Fruit fly (Drosophila melanogaster) whole organism, embryonic: ENCODE measurements around the gene alien.

Source experiments
- CG10274 ChIP-seq: fragments of 200-800 bp; sonication (Bioruptor generic); optimal IDR thresholded peaks from 3 replicates; lab custom pipeline; 2017; ENCODE audit warnings: missing biosample characterization, mild to moderate bottlenecking, missing genetic modification characterization
- CG10321 ChIP-seq: fragments of 200-800 bp; sonication (Bioruptor generic); IDR thresholded peaks from 2 replicates; pipeline ENCODE4 v1.3.6; 2022; ENCODE audit warnings: missing biosample characterization, missing genetic modification characterization
- CG10565 ChIP-seq: fragments of 200-800 bp; sonication (Bioruptor generic); optimal IDR thresholded peaks from 3 replicates; lab custom pipeline; 2016; ENCODE audit warnings: missing biosample characterization, mild to moderate bottlenecking, missing genetic modification characterization
- CG10979 ChIP-seq: fragments of 200-800 bp; sonication (Bioruptor generic); optimal IDR thresholded peaks from 2 replicates; lab custom pipeline; 2018; ENCODE audit warnings: missing biosample characterization, mild to moderate bottlenecking, missing genetic modification characterization, moderate library complexity
- CG11456 ChIP-seq: fragments of 200-800 bp; sonication (Bioruptor generic); IDR thresholded peaks from 3 replicates; pipeline ENCODE4 v1.3.6; 2022; ENCODE audit warnings: missing biosample characterization, missing genetic modification characterization
- CG14050 ChIP-seq: fragments of 200-800 bp; sonication (Bioruptor generic); IDR thresholded peaks from 3 replicates; pipeline ENCODE4 v1.3.6; 2022; ENCODE audit warnings: missing biosample characterization, missing genetic modification characterization
- CG1529 ChIP-seq: fragments of 200-800 bp; sonication (Bioruptor generic); optimal IDR thresholded peaks from 3 replicates; lab custom pipeline; 2018; ENCODE audit warnings: missing biosample characterization, missing genetic modification characterization
- CG16813 ChIP-seq: fragments of 200-800 bp; sonication (Bioruptor generic); IDR thresholded peaks from 3 replicates; pipeline ENCODE4 v1.3.6; 2022; ENCODE audit warnings: missing biosample characterization, missing genetic modification characterization; ENCODE audit not compliant: partially characterized antibody
- CG16815 ChIP-seq: fragments of 200-800 bp; sonication (Bioruptor generic); optimal IDR thresholded peaks from 3 replicates; lab custom pipeline; 2017; ENCODE audit warnings: missing biosample characterization, mild to moderate bottlenecking, missing genetic modification characterization
- CG18619 ChIP-seq: fragments of 200-800 bp; sonication (Bioruptor generic); optimal IDR thresholded peaks from 3 replicates; lab custom pipeline; 2017; ENCODE audit warnings: missing biosample characterization, mild to moderate bottlenecking, missing genetic modification characterization
- CG2678 ChIP-seq: fragments of 200-800 bp; sonication (Bioruptor generic); optimal IDR thresholded peaks from 3 replicates; lab custom pipeline; 2019; ENCODE audit warnings: missing biosample characterization, mild to moderate bottlenecking, missing genetic modification characterization, moderate library complexity
- CG3163 ChIP-seq: fragments of 200-800 bp; sonication (Bioruptor generic); optimal IDR thresholded peaks from 3 replicates; lab custom pipeline; 2016; ENCODE audit warnings: missing biosample characterization, missing genetic modification characterization
- CG32767 ChIP-seq: fragments of 200-800 bp; sonication (Bioruptor generic); IDR thresholded peaks from 2 replicates; pipeline ENCODE4 v1.3.6; 2022; ENCODE audit warnings: missing biosample characterization, missing genetic modification characterization
- CG3838 ChIP-seq: fragments of 200-800 bp; sonication (Bioruptor generic); optimal IDR thresholded peaks from 3 replicates; lab custom pipeline; 2016; ENCODE audit warnings: missing biosample characterization, missing genetic modification characterization
- CG6854 ChIP-seq: fragments of 200-800 bp; sonication (Bioruptor generic); optimal IDR thresholded peaks from 3 replicates; lab custom pipeline; 2017; ENCODE audit warnings: missing biosample characterization, mild to moderate bottlenecking, missing genetic modification characterization
- CG7987 ChIP-seq: fragments of 200-800 bp; sonication (Bioruptor generic); optimal IDR thresholded peaks from 2 replicates; lab custom pipeline; 2018; ENCODE audit warnings: missing biosample characterization, mild to moderate bottlenecking, missing genetic modification characterization, moderate library complexity
- CG8359 ChIP-seq: fragments of 200-800 bp; sonication (Bioruptor generic); optimal IDR thresholded peaks from 2 replicates; lab custom pipeline; 2017; ENCODE audit warnings: missing biosample characterization, mild to moderate bottlenecking, missing genetic modification characterization, borderline replicate concordance
- CG8765 ChIP-seq: fragments of 200-800 bp; sonication (Bioruptor generic); IDR thresholded peaks from 2 replicates; pipeline ENCODE4 v1.3.6; 2022; ENCODE audit warnings: missing biosample characterization, missing genetic modification characterization
- CG9609 ChIP-seq: fragments of 200-800 bp; sonication (Bioruptor generic); optimal IDR thresholded peaks from 3 replicates; lab custom pipeline; 2016; ENCODE audit warnings: missing biosample characterization, missing genetic modification characterization
- Dfd ChIP-seq, 2 experiments: fragments of >200 bp; optimal IDR thresholded peaks; 2 replicates each; lab custom pipeline; 2017; ENCODE audit warnings: missing biosample characterization in 2 of 2, missing genetic modification characterization in 2 of 2
- Dip2 ChIP-seq: fragments of 200-800 bp; sonication (Bioruptor generic); IDR thresholded peaks from 2 replicates; pipeline ENCODE4 v1.3.6; 2022; ENCODE audit warnings: missing biosample characterization, missing genetic modification characterization
- Dll ChIP-seq: fragments of 200-800 bp; sonication (Bioruptor generic); IDR thresholded peaks from 4 replicates; pipeline ENCODE4 v1.3.6; 2022; ENCODE audit warnings: missing biosample characterization, missing genetic modification characterization; ENCODE audit not compliant: partially characterized antibody
- E2f1 ChIP-seq: fragments of 200-800 bp; sonication (Bioruptor generic); IDR thresholded peaks from 2 replicates; pipeline ENCODE4 v1.3.6; 2022; ENCODE audit warnings: missing biosample characterization, missing genetic modification characterization
- Neu2 ChIP-seq: fragments of 200-800 bp; sonication (Bioruptor generic); optimal IDR thresholded peaks from 3 replicates; lab custom pipeline; 2016; ENCODE audit warnings: missing biosample characterization, missing genetic modification characterization, borderline replicate concordance
- Oli ChIP-seq: fragments of 200-800 bp; sonication (Bioruptor generic); optimal IDR thresholded peaks from 2 replicates; lab custom pipeline; 2018; ENCODE audit warnings: missing biosample characterization, mild to moderate bottlenecking, missing genetic modification characterization, moderate library complexity
- Sox100B ChIP-seq: fragments of 200-800 bp; sonication (Bioruptor generic); optimal IDR thresholded peaks from 3 replicates; lab custom pipeline; 2018; ENCODE audit warnings: missing biosample characterization, mild to moderate bottlenecking, missing genetic modification characterization
- Sry-β ChIP-seq: fragments of 200-800 bp; sonication (Bioruptor generic); optimal IDR thresholded peaks from 2 replicates; lab custom pipeline; 2018; ENCODE audit warnings: missing biosample characterization, mild to moderate bottlenecking, missing genetic modification characterization, moderate library complexity
- ac ChIP-seq: fragments of 200-800 bp; sonication (Bioruptor generic); optimal IDR thresholded peaks from 3 replicates; lab custom pipeline; 2017; ENCODE audit warnings: missing biosample characterization, mild to moderate bottlenecking, missing genetic modification characterization
- ash1 ChIP-seq: fragments of 200-800 bp; sonication (Bioruptor generic); optimal IDR thresholded peaks from 2 replicates; lab custom pipeline; 2018; ENCODE audit warnings: missing biosample characterization, mild to moderate bottlenecking, missing genetic modification characterization
- az2 ChIP-seq: fragments of 200-800 bp; sonication (Bioruptor generic); optimal IDR thresholded peaks from 3 replicates; lab custom pipeline; 2016; ENCODE audit warnings: missing biosample characterization, missing genetic modification characterization
- corto ChIP-seq: fragments of 200-800 bp; sonication (Bioruptor generic); optimal IDR thresholded peaks from 2 replicates; lab custom pipeline; 2016; ENCODE audit warnings: missing biosample characterization, mild to moderate bottlenecking, missing genetic modification characterization, moderate library complexity
- crol ChIP-seq: fragments of 200-800 bp; sonication (Bioruptor generic); IDR thresholded peaks from 2 replicates; pipeline ENCODE4 v1.3.6; 2022; ENCODE audit warnings: missing biosample characterization, missing genetic modification characterization
- crp ChIP-seq, 2 experiments: fragments of 200-800 bp; sonication (Bioruptor generic); optimal IDR thresholded peaks; 2 replicates in 1 of 2; 3 replicates in 1 of 2; lab custom pipeline; 2017; ENCODE audit warnings: missing biosample characterization in 2 of 2, missing genetic modification characterization in 2 of 2, mild to moderate bottlenecking in 1 of 2, moderate library complexity in 1 of 2
- dmrt11E ChIP-seq: fragments of 200-800 bp; sonication (Bioruptor generic); optimal IDR thresholded peaks from 3 replicates; lab custom pipeline; 2018; ENCODE audit warnings: missing biosample characterization, mild to moderate bottlenecking, missing genetic modification characterization, moderate library complexity
- fd102C ChIP-seq: fragments of 200-800 bp; sonication (Bioruptor generic); optimal IDR thresholded peaks from 2 replicates; lab custom pipeline; 2018; ENCODE audit warnings: missing biosample characterization, mild to moderate bottlenecking, missing genetic modification characterization, moderate library complexity
- gem ChIP-seq: fragments of 200-800 bp; sonication (Bioruptor generic); optimal IDR thresholded peaks from 2 replicates; lab custom pipeline; 2019; ENCODE audit warnings: missing biosample characterization, mild to moderate bottlenecking, missing genetic modification characterization, moderate library complexity
- hth ChIP-seq: fragments of >200 bp; optimal IDR thresholded peaks from 2 replicates; lab custom pipeline; 2017; ENCODE audit warnings: inconsistent platforms
- insv ChIP-seq, 2 experiments: fragments of 200-800 bp; sonication (Bioruptor generic); optimal IDR thresholded peaks; 3 replicates each; lab custom pipeline; 2016 to 2018; ENCODE audit warnings: missing biosample characterization in 2 of 2, missing genetic modification characterization in 2 of 2
- inv ChIP-seq: fragments of 200-800 bp; sonication (Bioruptor generic); IDR thresholded peaks from 2 replicates; pipeline ENCODE4 v1.3.6; 2022; ENCODE audit warnings: missing biosample characterization, missing genetic modification characterization; ENCODE audit not compliant: partially characterized antibody
- lmd ChIP-seq: fragments of 200-800 bp; sonication (Bioruptor generic); IDR thresholded peaks from 2 replicates; pipeline ENCODE4 v1.3.6; 2022; ENCODE audit warnings: missing biosample characterization, missing genetic modification characterization
- mam ChIP-seq: fragments of 200-800 bp; sonication (Bioruptor generic); optimal IDR thresholded peaks from 3 replicates; lab custom pipeline; 2016; ENCODE audit warnings: missing biosample characterization, missing genetic modification characterization
- mirr ChIP-seq: fragments of 200-800 bp; sonication (Bioruptor generic); optimal IDR thresholded peaks from 3 replicates; lab custom pipeline; 2018; ENCODE audit warnings: missing biosample characterization, mild to moderate bottlenecking, missing genetic modification characterization
- nau ChIP-seq: fragments of 200-800 bp; sonication (Bioruptor generic); optimal IDR thresholded peaks from 3 replicates; lab custom pipeline; 2017; ENCODE audit warnings: missing biosample characterization, mild to moderate bottlenecking, missing genetic modification characterization, missing genetic modification reagents
- nerfin-1 ChIP-seq: fragments of 200-800 bp; sonication (Bioruptor generic); optimal IDR thresholded peaks from 3 replicates; lab custom pipeline; 2019; ENCODE audit warnings: missing biosample characterization, mild to moderate bottlenecking, missing genetic modification characterization, moderate library complexity
- ranshi ChIP-seq: fragments of 200-800 bp; sonication (Bioruptor generic); IDR thresholded peaks from 2 replicates; pipeline ENCODE4 v1.3.6; 2022; ENCODE audit warnings: missing biosample characterization, missing genetic modification characterization
- row ChIP-seq: fragments of 200-800 bp; sonication (Bioruptor generic); IDR thresholded peaks from 3 replicates; pipeline ENCODE4 v1.3.6; 2022; ENCODE audit warnings: missing biosample characterization, missing genetic modification characterization
- salm ChIP-seq: fragments of 200-800 bp; sonication (Bioruptor generic); optimal IDR thresholded peaks from 2 replicates; lab custom pipeline; 2018; ENCODE audit warnings: missing biosample characterization, mild to moderate bottlenecking, missing genetic modification characterization
- tgo ChIP-seq: fragments of 200-800 bp; sonication (Bioruptor generic); IDR thresholded peaks from 3 replicates; pipeline ENCODE4 v1.3.6; 2022; ENCODE audit warnings: missing biosample characterization, missing genetic modification characterization
- unpg ChIP-seq: fragments of 200-800 bp; sonication (Bioruptor generic); optimal IDR thresholded peaks from 3 replicates; lab custom pipeline; 2018; ENCODE audit warnings: missing biosample characterization, mild to moderate bottlenecking, missing genetic modification characterization, moderate library complexity
- zfh2 ChIP-seq: fragments of 200-800 bp; sonication (Bioruptor generic); optimal IDR thresholded peaks from 2 replicates; lab custom pipeline; 2016; ENCODE audit warnings: missing biosample characterization, missing genetic modification characterization

Gene alien

DNA sequence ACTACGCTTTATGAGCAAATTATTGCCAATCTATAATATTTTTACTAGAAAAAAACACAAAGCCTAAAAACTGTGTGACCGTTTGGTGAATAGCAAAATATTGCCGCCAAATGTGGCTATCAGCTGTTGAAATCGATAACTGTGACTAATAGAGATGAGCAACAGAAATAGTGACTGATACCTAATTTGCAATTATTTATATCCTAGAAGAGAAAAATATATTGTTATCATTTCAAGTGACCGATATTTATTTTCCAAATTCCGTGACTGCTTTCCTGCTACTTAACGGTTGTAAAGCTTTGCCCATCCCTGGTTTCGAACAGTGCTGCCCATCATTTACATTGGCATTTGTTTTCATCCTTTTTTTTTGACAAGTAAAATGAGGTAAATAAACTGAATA is at the start of gene alien, which contains the start of gene CG18661 (continued):
- TF ChIP-seq CG16815 (GFP tag; lab: Kevin White, UChicago): peak; percentile 90
- peak; percentile 98 for TF ChIP-seq mam (GFP tag; lab: Kevin White, UChicago)
- peak; percentile 70 for TF ChIP-seq unpg (GFP tag; lab: Kevin White, UChicago)
- TF ChIP-seq CG10565 (GFP tag; lab: Kevin White, UChicago): no peak
- peak; percentile 70 for TF ChIP-seq Sry-β (GFP tag; lab: Kevin White, UChicago)
- peak; percentile 23 for TF ChIP-seq mirr (GFP tag; lab: Kevin White, UChicago)
- peak; percentile 83 to 95 for TF ChIP-seq crp (GFP tag; optimal IDR thresholded peaks at IDR 0.05; lab: Kevin White, UChicago)
- TF ChIP-seq CG8765 (GFP tag; lab: Robert Waterston, UW): peak; percentile 88
- TF ChIP-seq CG11456 (GFP tag; lab: Robert Waterston, UW): peak; percentile 94
- peak; percentile 48 for TF ChIP-seq fd102C (GFP tag; lab: Kevin White, UChicago)
- TF ChIP-seq zfh2 (GFP tag; lab: Kevin White, UChicago): peak; percentile 94
- TF ChIP-seq CG32767: peak; percentile 82
- peak; percentile 43; the same call in 1 of the 2 replicates for TF ChIP-seq inv (GFP tag; lab: Robert Waterston, UW)
- TF ChIP-seq hth: no peak
- peak; percentile 77 for TF ChIP-seq CG9609
- TF ChIP-seq CG3838 (GFP tag; lab: Kevin White, UChicago): peak; percentile 74
- TF ChIP-seq corto: no peak
- peak; percentile 21 for TF ChIP-seq salm
- peak; percentile 91 for TF ChIP-seq CG14050 (GFP tag; lab: Robert Waterston, UW)
- peak; percentile 72 for TF ChIP-seq CG16813
- peak; percentile 54 for TF ChIP-seq CG7987 (GFP tag; lab: Kevin White, UChicago)
- TF ChIP-seq tgo (GFP tag; lab: Robert Waterston, UW): peak; percentile 87
- TF ChIP-seq Dip2 (GFP tag; lab: Robert Waterston, UW): no peak
- no peak for TF ChIP-seq ash1 (GFP tag; lab: Kevin White, UChicago)
- TF ChIP-seq CG10979 (tag; lab: Kevin White, UChicago): peak; percentile 79
- peak; percentile 40 for TF ChIP-seq Oli (tag; lab: Kevin White, UChicago)
- TF ChIP-seq nerfin-1: peak; percentile 29
- peak; percentile 84 for TF ChIP-seq E2f1 (GFP tag; lab: Robert Waterston, UW)
- TF ChIP-seq CG2678 (tag; lab: Kevin White, UChicago): peak; percentile 61
- peak; percentile 83 for TF ChIP-seq gem (tag; lab: Kevin White, UChicago)
- peak; percentile 97 for TF ChIP-seq row
- TF ChIP-seq CG8359 (GFP tag; lab: Kevin White, UChicago): no peak
- TF ChIP-seq Sox100B (GFP tag; lab: Kevin White, UChicago): peak; percentile 49
- TF ChIP-seq Neu2 (GFP tag; lab: Kevin White, UChicago): peak; percentile 45
- TF ChIP-seq insv (GFP tag; optimal IDR thresholded peaks at IDR 0.05; lab: Kevin White, UChicago): peak in 1 of 2 experiments; percentile 74
- TF ChIP-seq az2 (GFP tag; lab: Kevin White, UChicago): peak; percentile 65
- peak; percentile 82 for TF ChIP-seq CG18619 (GFP tag; lab: Kevin White, UChicago)
- TF ChIP-seq dmrt11E (tag; lab: Kevin White, UChicago): peak; percentile 92
- TF ChIP-seq CG3163: peak; percentile 55
- peak; percentile 70 for TF ChIP-seq Dll
- no peak for TF ChIP-seq ac (GFP tag; lab: Kevin White, UChicago)
- TF ChIP-seq Dfd (GFP tag; optimal IDR thresholded peaks at IDR 0.05; lab: Kevin White, UChicago): no peak
- no peak for TF ChIP-seq CG10274 (GFP tag; lab: Kevin White, UChicago)
- TF ChIP-seq nau (GFP tag; lab: Kevin White, UChicago): peak; percentile 14
- TF ChIP-seq crol: peak; percentile 66
- no peak for TF ChIP-seq CG1529 (GFP tag; lab: Kevin White, UChicago)
- TF ChIP-seq CG10321 (GFP tag; lab: Robert Waterston, UW): peak; percentile 66
- no peak for TF ChIP-seq CG6854
- peak; percentile 98 for TF ChIP-seq ranshi
- TF ChIP-seq lmd: peak; percentile 91
